Worm (Caenorhabditis elegans): ENCODE measurements around the gene timm-17B.2.

DNA sequence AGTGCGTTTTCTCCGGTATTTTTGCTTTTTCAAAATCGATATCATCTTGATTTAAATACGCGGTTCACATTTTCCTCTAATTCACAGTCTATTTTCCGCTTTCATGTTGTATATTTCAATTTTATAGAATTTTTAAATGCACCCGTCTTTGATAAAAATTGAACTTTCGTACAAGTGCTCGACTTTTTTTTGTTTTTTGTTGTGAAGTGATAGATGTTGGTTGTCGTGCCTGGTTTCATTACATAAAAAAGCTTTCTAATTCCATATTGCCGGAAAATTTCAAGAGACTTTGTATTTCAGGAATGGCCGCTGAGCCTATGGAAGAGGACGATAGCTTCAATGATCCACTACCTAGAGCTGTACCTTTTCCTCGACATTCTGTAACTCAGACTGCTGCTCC lies 33.3 kb upstream of the timm-17B.2 start, which contains the start of gene D2096.12:
- TF ChIP-seq ama-1 (optimal IDR thresholded peaks at IDR 0.05) (no peak), ets-7 (tag; optimal IDR thresholded peaks at IDR 0.05) (no peak), sea-1 (GFP tag; conservative IDR thresholded peaks at IDR 0.05) (no peak), F13C5.2 (tag; optimal IDR thresholded peaks at IDR 0.05) (no peak), flt-1 (GFP tag; IDR thresholded peaks at IDR 0.05) (no peak), aly-1 (tag; optimal IDR thresholded peaks at IDR 0.05) (no peak), hmg-4 (GFP tag; optimal IDR thresholded peaks at IDR 0.05) (no peak), hmbx-1 (tag; optimal IDR thresholded peaks at IDR 0.05) (no peak), tbx-11 (GFP tag; IDR thresholded peaks at IDR 0.05) (no peak)
